Worm (Caenorhabditis elegans) whole organism, L4 larva: ENCODE results near the gene ung-1.

Experiments
- D1046.2 ChIP-seq: fragments of 200-800 bp; sonication (Bioruptor generic); IDR thresholded peaks from 2 replicates; pipeline ENCODE4 v1.3.6; 2022; ENCODE audit warnings: missing genetic modification characterization, missing compliant biosample characterization
- F10B5.3 ChIP-seq: sonication (generic microtip); optimal IDR thresholded peaks from 2 replicates; lab custom pipeline; 2016; ENCODE audit warnings: mild to moderate bottlenecking, missing genetic modification characterization, missing compliant biosample characterization
- T20F7.1 ChIP-seq: fragments of 200-800 bp; sonication (Bioruptor generic); optimal IDR thresholded peaks from 2 replicates; lab custom pipeline; 2018; ENCODE audit warnings: mild to moderate bottlenecking, missing genetic modification characterization, missing compliant biosample characterization
- Y5F2A.4 ChIP-seq: fragments of 200-800 bp; sonication (Bioruptor generic); optimal IDR thresholded peaks from 2 replicates; lab custom pipeline; 2018; ENCODE audit warnings: mild to moderate bottlenecking, missing genetic modification characterization, missing compliant biosample characterization
- ZK546.5 ChIP-seq, 2 experiments: sonication (generic microtip); optimal IDR thresholded peaks; 2 replicates each; lab custom pipeline; 2017; ENCODE audit warnings: missing biosample characterization in 2 of 2, missing genetic modification characterization in 2 of 2
- aly-2 ChIP-seq: sonication (generic microtip); optimal IDR thresholded peaks from 2 replicates; lab custom pipeline; 2018; ENCODE audit warnings: missing biosample characterization, missing genetic modification characterization
- ama-1 ChIP-seq: fragments of 150-350 bp; optimal IDR thresholded peaks from 2 replicates; lab custom pipeline; 2014; ENCODE audit warnings: inconsistent platforms, mixed read lengths
- arid-1 ChIP-seq: fragments of 200-800 bp; sonication (Bioruptor generic); conservative IDR thresholded peaks from 2 replicates; pipeline ENCODE4 v1.3.6; 2022; ENCODE audit warnings: missing genetic modification reagents, missing genetic modification characterization, missing compliant biosample characterization
- attf-4 ChIP-seq: sonication (generic microtip); optimal IDR thresholded peaks from 3 replicates; lab custom pipeline; 2017; ENCODE audit warnings: missing biosample characterization, missing genetic modification characterization
- ceh-28 ChIP-seq: fragments of 150-350 bp; optimal IDR thresholded peaks from 2 replicates; lab custom pipeline; 2014; ENCODE audit warnings: missing biosample characterization, missing genetic modification reagents, missing genetic modification characterization
- ceh-44 ChIP-seq: fragments of 200-800 bp; sonication (Bioruptor generic); IDR thresholded peaks from 2 replicates; pipeline ENCODE4 v1.3.6; 2022; ENCODE audit warnings: missing genetic modification reagents, missing genetic modification characterization, missing compliant biosample characterization
- ceh-62 ChIP-seq: sonication (generic microtip); optimal IDR thresholded peaks from 2 replicates; lab custom pipeline; 2017; ENCODE audit warnings: missing biosample characterization, missing genetic modification characterization
- ceh-82 ChIP-seq: sonication (generic microtip); optimal IDR thresholded peaks from 2 replicates; lab custom pipeline; 2017; ENCODE audit warnings: missing biosample characterization, missing genetic modification characterization
- ces-1 ChIP-seq: fragments of 150-350 bp; sonication (generic microtip); optimal IDR thresholded peaks from 4 replicates; lab custom pipeline; 2014; ENCODE audit warnings: missing biosample characterization, missing genetic modification reagents, missing genetic modification characterization
- ctbp-1 ChIP-seq: fragments of 200-800 bp; sonication (Bioruptor generic); IDR thresholded peaks from 2 replicates; pipeline ENCODE4 v1.3.6; 2022; ENCODE audit warnings: missing genetic modification reagents, missing genetic modification characterization, missing compliant biosample characterization
- daf-12 ChIP-seq: fragments of 150-350 bp; optimal IDR thresholded peaks from 2 replicates; lab custom pipeline; 2014; ENCODE audit warnings: missing biosample characterization, missing genetic modification reagents, missing genetic modification characterization
- dmd-9 ChIP-seq: fragments of 200-800 bp; sonication (Bioruptor generic); IDR thresholded peaks from 2 replicates; pipeline ENCODE4 v1.3.6; 2022; ENCODE audit warnings: missing genetic modification reagents, missing genetic modification characterization, missing compliant biosample characterization
- dpl-1 ChIP-seq: fragments of 150-350 bp; optimal IDR thresholded peaks from 2 replicates; lab custom pipeline; 2014; ENCODE audit warnings: missing biosample characterization, missing genetic modification reagents, missing genetic modification characterization
- egl-43 ChIP-seq: fragments of 200-800 bp; sonication (Bioruptor generic); IDR thresholded peaks from 2 replicates; pipeline ENCODE4 v1.3.6; 2022; ENCODE audit warnings: missing genetic modification reagents, missing genetic modification characterization, missing compliant biosample characterization
- fkh-10 ChIP-seq: fragments of 150-350 bp; optimal IDR thresholded peaks from 2 replicates; lab custom pipeline; 2014; ENCODE audit warnings: missing biosample characterization, missing genetic modification reagents, missing genetic modification characterization
- fos-1 ChIP-seq: fragments of 150-350 bp; optimal IDR thresholded peaks from 2 replicates; lab custom pipeline; 2014; ENCODE audit warnings: missing biosample characterization, missing genetic modification characterization
- hif-1 ChIP-seq, 2 experiments: sonication (generic microtip); optimal IDR thresholded peaks; 2 replicates each; lab custom pipeline; 2016 to 2017; ENCODE audit warnings: missing compliant biosample characterization in 2 of 2, missing genetic modification characterization in 2 of 2, missing genetic modification reagents in 2 of 2, missing genotype in 2 of 2, mild to moderate bottlenecking in 1 of 2
- hlh-11 ChIP-seq: fragments of 200-800 bp; sonication (Bioruptor generic); optimal IDR thresholded peaks from 2 replicates; lab custom pipeline; 2018; ENCODE audit warnings: mild to moderate bottlenecking, missing genetic modification characterization, missing compliant biosample characterization
- hlh-30 ChIP-seq: sonication (generic microtip); optimal IDR thresholded peaks from 2 replicates; lab custom pipeline; 2017; ENCODE audit warnings: antibody characterized with exemption, mild to moderate bottlenecking, missing genetic modification characterization, missing compliant biosample characterization; ENCODE audit not compliant: insufficient read depth
- hmg-1.1 ChIP-seq: fragments of 200-800 bp; sonication (Bioruptor generic); IDR thresholded peaks from 2 replicates; pipeline ENCODE4 v1.3.6; 2022; ENCODE audit warnings: missing genetic modification reagents, missing genetic modification characterization, missing compliant biosample characterization
- lim-7 ChIP-seq: fragments of 200-800 bp; sonication (Bioruptor generic); IDR thresholded peaks from 2 replicates; pipeline ENCODE4 v1.3.6; 2022; ENCODE audit warnings: missing genetic modification characterization, missing compliant biosample characterization
- lin-1 ChIP-seq: fragments of 200-800 bp; sonication (Bioruptor generic); IDR thresholded peaks from 2 replicates; pipeline ENCODE4 v1.3.6; 2022; ENCODE audit warnings: missing genetic modification reagents, missing genetic modification characterization, missing compliant biosample characterization
- lin-29 ChIP-seq: fragments of 200-800 bp; sonication (Bioruptor generic); IDR thresholded peaks from 2 replicates; pipeline ENCODE4 v1.3.6; 2022; ENCODE audit warnings: missing genetic modification reagents, missing genetic modification characterization, missing compliant biosample characterization
- lir-3 ChIP-seq: sonication (generic microtip); optimal IDR thresholded peaks from 2 replicates; lab custom pipeline; 2016; ENCODE audit warnings: mild to moderate bottlenecking, missing genetic modification characterization, missing compliant biosample characterization
- lsy-2 ChIP-seq, 2 experiments: fragments of 150-350 bp in 1 of 2; sonication (generic microtip) in 1 of 2; optimal IDR thresholded peaks; 2 replicates each; lab custom pipeline; 2014 to 2017; ENCODE audit warnings: missing biosample characterization in 2 of 2, missing genetic modification characterization in 2 of 2
- madf-5 ChIP-seq, 2 experiments: fragments of 200-800 bp; sonication (Bioruptor generic); IDR thresholded peaks; 2 replicates each; pipeline ENCODE4 v1.3.6; 2022; ENCODE audit warnings: missing compliant biosample characterization in 2 of 2, missing genetic modification characterization in 2 of 2
- mdt-29 ChIP-seq: fragments of 200-800 bp; sonication (Bioruptor generic); IDR thresholded peaks from 2 replicates; pipeline ENCODE4 v1.3.6; 2022; ENCODE audit warnings: missing genetic modification reagents, missing genetic modification characterization, missing compliant biosample characterization
- mxl-3 ChIP-seq: fragments of 200-800 bp; sonication (Bioruptor generic); optimal IDR thresholded peaks from 2 replicates; lab custom pipeline; 2018; ENCODE audit warnings: mild to moderate bottlenecking, missing genetic modification characterization, missing compliant biosample characterization
- nhr-102 ChIP-seq: sonication (generic microtip); optimal IDR thresholded peaks from 2 replicates; lab custom pipeline; 2016; ENCODE audit warnings: mild to moderate bottlenecking, missing genetic modification characterization, moderate library complexity, missing compliant biosample characterization
- nhr-11 ChIP-seq: fragments of 150-350 bp; optimal IDR thresholded peaks from 2 replicates; lab custom pipeline; 2014; ENCODE audit warnings: missing biosample characterization, missing genetic modification characterization
- nhr-111 ChIP-seq: fragments of 200-800 bp; sonication (Bioruptor generic); optimal IDR thresholded peaks from 2 replicates; lab custom pipeline; 2018; ENCODE audit warnings: mild to moderate bottlenecking, missing genetic modification characterization, missing compliant biosample characterization
- nhr-28 ChIP-seq: fragments of 150-350 bp; optimal IDR thresholded peaks from 2 replicates; lab custom pipeline; 2014; ENCODE audit warnings: missing biosample characterization, missing genetic modification characterization
- nhr-6 ChIP-seq: fragments of 150-350 bp; optimal IDR thresholded peaks from 2 replicates; lab custom pipeline; 2014; ENCODE audit warnings: missing biosample characterization, missing genetic modification characterization
- nhr-77 ChIP-seq: fragments of 150-350 bp; optimal IDR thresholded peaks from 2 replicates; lab custom pipeline; 2014; ENCODE audit warnings: missing biosample characterization, missing genetic modification characterization
- pha-4 ChIP-seq, 2 experiments: fragments of 150-350 bp in 1 of 2; fragments of 200-800 bp in 1 of 2; sonication (Bioruptor generic) in 1 of 2; IDR thresholded peaks in 1 of 2; optimal IDR thresholded peaks in 1 of 2; 2 replicates each; pipeline versions ENCODE4 v1.3.6 to Lab custom; 2014 to 2022; ENCODE audit warnings: missing genetic modification characterization in 2 of 2, missing genetic modification reagents in 2 of 2, missing biosample characterization in 1 of 2, missing compliant biosample characterization in 1 of 2
- saeg-2 ChIP-seq: fragments of 200-800 bp; sonication (Bioruptor generic); IDR thresholded peaks from 2 replicates; pipeline ENCODE4 v1.3.6; 2022; ENCODE audit warnings: missing genetic modification reagents, missing genetic modification characterization, missing compliant biosample characterization
- set-16 ChIP-seq: fragments of 200-800 bp; sonication (Bioruptor generic); IDR thresholded peaks from 2 replicates; pipeline ENCODE4 v1.3.6; 2022; ENCODE audit warnings: missing genetic modification reagents, missing genetic modification characterization, missing compliant biosample characterization
- snpc-4 ChIP-seq: fragments of 150-350 bp; optimal IDR thresholded peaks from 2 replicates; lab custom pipeline; 2014; ENCODE audit warnings: missing biosample characterization, missing genetic modification characterization
- spr-3 ChIP-seq: fragments of 200-800 bp; sonication (Bioruptor generic); optimal IDR thresholded peaks from 2 replicates; lab custom pipeline; 2018; ENCODE audit warnings: mild to moderate bottlenecking, missing genetic modification characterization, missing compliant biosample characterization
- tag-97 ChIP-seq: fragments of 200-800 bp; sonication (Bioruptor generic); IDR thresholded peaks from 2 replicates; pipeline ENCODE4 v1.3.6; 2022; ENCODE audit warnings: missing genetic modification characterization, missing compliant biosample characterization
- unc-130 ChIP-seq: sonication (generic microtip); optimal IDR thresholded peaks from 2 replicates; lab custom pipeline; 2016; ENCODE audit warnings: missing genetic modification reagents, missing genetic modification characterization, missing compliant biosample characterization
- unc-62 ChIP-seq, 3 experiments: fragments of 150-350 bp in 1 of 3; sonication (generic microtip); optimal IDR thresholded peaks in 2 of 3; peaks in 1 of 3; 1 replicate in 1 of 3; 2 replicates in 2 of 3; lab custom pipeline; 2014 to 2017; ENCODE audit warnings: missing biosample characterization in 3 of 3, missing genetic modification characterization in 3 of 3, missing genetic modification reagents in 3 of 3, missing genotype in 1 of 3
- vab-7 ChIP-seq: fragments of 200-800 bp; sonication (Bioruptor generic); IDR thresholded peaks from 2 replicates; pipeline ENCODE4 v1.3.6; 2022; ENCODE audit warnings: missing genetic modification reagents, missing genetic modification characterization, missing compliant biosample characterization
- zag-1 ChIP-seq: fragments of 150-350 bp; optimal IDR thresholded peaks from 2 replicates; lab custom pipeline; 2014; ENCODE audit warnings: missing biosample characterization, missing genetic modification characterization
- zip-11 ChIP-seq: fragments of 200-800 bp; sonication (Bioruptor generic); IDR thresholded peaks from 2 replicates; pipeline ENCODE4 v1.3.6; 2022; ENCODE audit warnings: missing genetic modification characterization, missing compliant biosample characterization
- ztf-7 ChIP-seq: fragments of 150-350 bp; optimal IDR thresholded peaks from 2 replicates; lab custom pipeline; 2014; ENCODE audit warnings: missing biosample characterization, missing genetic modification characterization

The ung-1 gene

ce11 chrIII:11921658-11922098 lies 52.2 kb downstream of the ung-1 start, which contains the start of gene Y56A3A.22 (continued):
- TF ChIP-seq Y5F2A.4 (GFP tag; lab: Kevin White, UChicago) (peak; percentile 73), nhr-111 (GFP tag; lab: Kevin White, UChicago) (peak; percentile 65), vab-7 (GFP tag; lab: Robert Waterston, UW) (peak; percentile 39; the same call in 1 of the 2 replicates), unc-130 (GFP tag; lab: Kevin White, UChicago) (no peak), ceh-82 (tag; lab: Kevin White, UChicago) (no peak), nhr-28 (tag; lab: Kevin White, UChicago) (no peak), hlh-30 (tag; lab: Kevin White, UChicago) (no peak), pha-4 (GFP tag; IDR thresholded peaks at IDR 0.05; lab: Robert Waterston, UW) (peak; percentile 58; the same call in 1 of the 2 replicates), pha-4 (tag; optimal IDR thresholded peaks at IDR 0.05; lab: Kevin White, UChicago) (no peak), tag-97 (GFP tag; lab: Robert Waterston, UW) (no peak), lim-7 (GFP tag; lab: Robert Waterston, UW) (0 out of 2 replicates have a peak, but pooled peaks have one; percentile 21), attf-4 (tag; lab: Kevin White, UChicago) (no peak), arid-1 (peak; percentile 83), madf-5 (GFP tag; IDR thresholded peaks at IDR 0.05; lab: Robert Waterston, UW) (no peak), egl-43 (GFP tag; lab: Robert Waterston, UW) (peak; percentile 55; the same call in 1 of the 2 replicates), ceh-44 (GFP tag; lab: Robert Waterston, UW) (no peak), lin-29 (GFP tag; lab: Robert Waterston, UW) (no peak), ceh-62 (tag; lab: Kevin White, UChicago) (no peak), T20F7.1 (GFP tag; lab: Kevin White, UChicago) (no peak), hmg-1.1 (GFP tag; lab: Robert Waterston, UW) (peak; percentile 27; the same call in 1 of the 2 replicates), snpc-4 (tag; lab: Kevin White, UChicago) (no peak), nhr-6 (tag; lab: Kevin White, UChicago) (no peak), ztf-7 (no peak), daf-12 (tag; lab: Kevin White, UChicago) (no peak), F10B5.3 (tag; lab: Kevin White, UChicago) (no peak), ceh-28 (tag; lab: Kevin White, UChicago) (no peak), mdt-29 (GFP tag; lab: Robert Waterston, UW) (no peak), nhr-77 (tag; lab: Kevin White, UChicago) (no peak), hlh-11 (tag; lab: Kevin White, UChicago) (peak; percentile 42), saeg-2 (GFP tag; lab: Robert Waterston, UW) (no peak), nhr-102 (tag; lab: Kevin White, UChicago) (peak; percentile 74), hif-1 (tag; optimal IDR thresholded peaks at IDR 0.05; lab: Kevin White, UChicago) (no peak), ama-1 (lab: Kevin White, UChicago) (peak; percentile 92), dmd-9 (GFP tag; lab: Robert Waterston, UW) (no peak), ces-1 (GFP tag; lab: Kevin White, UChicago) (no peak), mxl-3 (peak; percentile 6), ctbp-1 (GFP tag; lab: Robert Waterston, UW) (0 out of 2 replicates have a peak, but pooled peaks have one; percentile 37), zip-11 (GFP tag; lab: Robert Waterston, UW) (no peak), D1046.2 (GFP tag; lab: Robert Waterston, UW) (no peak; the same call in 1 of the 2 replicates), dpl-1 (GFP tag; lab: Kevin White, UChicago) (no peak), spr-3 (peak; percentile 67), zag-1 (tag; lab: Kevin White, UChicago) (no peak), lsy-2 (tag; optimal IDR thresholded peaks at IDR 0.05; lab: Kevin White, UChicago) (peak in 1 of 2 experiments; percentile 3), nhr-11 (no peak), fkh-10 (GFP tag; lab: Kevin White, UChicago) (no peak), lir-3 (no peak), unc-62 (GFP tag; optimal IDR thresholded peaks at IDR 0.05 in 1 of 2; lab: Kevin White, UChicago) (no peak), unc-62 (tag; optimal IDR thresholded peaks at IDR 0.05; lab: Kevin White, UChicago) (no peak), fos-1 (tag; lab: Kevin White, UChicago) (no peak), ZK546.5 (tag; optimal IDR thresholded peaks at IDR 0.05; lab: Kevin White, UChicago) (no peak), aly-2 (tag; lab: Kevin White, UChicago) (no peak), lin-1 (GFP tag; lab: Robert Waterston, UW) (no peak), set-16 (GFP tag; lab: Robert Waterston, UW) (peak; percentile 22; the same call in 1 of the 2 replicates)
